Fruit fly (Drosophila melanogaster): ENCODE measurements around the gene CG3355.
A peak's percentile ranks its signal among the peaks of the same experiment; 100 is the strongest.

The CG3355 gene

DNA sequence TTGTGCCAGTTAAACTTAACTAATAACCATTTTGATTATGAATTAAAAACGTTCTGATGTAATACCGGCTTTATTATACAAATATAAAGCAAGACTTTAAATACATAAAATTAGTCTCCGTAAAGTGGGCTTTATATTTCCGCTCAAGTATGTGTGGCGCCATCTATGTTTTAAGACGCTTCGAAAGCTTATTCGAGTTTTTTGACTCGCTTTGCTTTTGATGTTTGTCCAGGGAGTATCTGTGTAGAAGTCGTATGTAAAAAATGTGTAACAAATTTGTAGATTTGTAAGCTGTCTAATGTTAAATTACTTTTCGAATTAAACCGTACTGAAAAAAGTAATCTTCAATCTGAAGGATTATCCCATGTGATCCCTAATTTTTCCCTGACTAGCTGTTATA is 9.7 kb downstream of the CG3355 start:
- TF ChIP-seq Pif1B (GFP tag; optimal IDR thresholded peaks at IDR 0.05), result no peak
- no peak for TF ChIP-seq CG34367 (tag; optimal IDR thresholded peaks at IDR 0.05)
- no peak for TF ChIP-seq fd96Ca (GFP tag; IDR thresholded peaks at IDR 0.05)
- no peak for TF ChIP-seq rn (GFP tag; IDR thresholded peaks at IDR 0.05)
- TF ChIP-seq CG14655 (GFP tag; optimal IDR thresholded peaks at IDR 0.05), result no peak
- TF ChIP-seq CG4496 (GFP tag; IDR thresholded peaks at IDR 0.05), result no peak
- peak; percentile 14 for TF ChIP-seq D1 (tag; optimal IDR thresholded peaks at IDR 0.05)

DNA sequence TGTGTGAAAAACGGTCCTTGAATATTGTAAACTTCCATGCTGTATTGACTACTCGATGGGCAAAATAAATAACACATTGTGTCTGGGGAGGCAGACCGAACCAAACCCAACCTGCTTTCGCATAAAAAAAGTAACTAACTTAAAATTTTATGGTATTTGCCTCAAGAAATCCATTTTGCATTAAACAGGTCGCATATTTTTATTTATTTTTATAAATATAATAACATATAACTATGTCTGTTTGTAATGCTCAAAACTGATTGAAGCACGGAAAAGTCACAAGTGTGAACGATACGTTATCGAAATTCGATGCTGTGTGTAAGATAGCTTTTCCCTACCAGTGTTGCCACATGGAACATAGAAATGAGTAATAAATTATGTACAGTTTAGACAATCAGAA is 31.2 kb downstream of the CG3355 start, which contains the start of gene CG11929:
Gene CG11929, plus strand, starts transcription at position 301 of the 400 bp plus-strand sequence.
- TF ChIP-seq EcR (GFP tag; optimal IDR thresholded peaks at IDR 0.05), result no peak
- TF ChIP-seq D1 (tag; optimal IDR thresholded peaks at IDR 0.05), result no peak
- no peak for TF ChIP-seq CG4496 (GFP tag; IDR thresholded peaks at IDR 0.05)
- TF ChIP-seq Ets98B (GFP tag; IDR thresholded peaks at IDR 0.05), result no peak
- no peak for TF ChIP-seq Pif1A (GFP tag; optimal IDR thresholded peaks at IDR 0.05)
- TF ChIP-seq CG10348 (GFP tag; IDR thresholded peaks at IDR 0.05), result no peak
- no peak for TF ChIP-seq fd96Ca (GFP tag; IDR thresholded peaks at IDR 0.05)
- TF ChIP-seq CG8159 (tag; optimal IDR thresholded peaks at IDR 0.05), result no peak
- TF ChIP-seq CG8301 (tag; optimal IDR thresholded peaks at IDR 0.05), result no peak
- no peak for TF ChIP-seq CG34367 (tag; optimal IDR thresholded peaks at IDR 0.05)
- TF ChIP-seq CG17806 (tag; optimal IDR thresholded peaks at IDR 0.05), result no peak
- TF ChIP-seq Snoo (tag; optimal IDR thresholded peaks at IDR 0.05), result no peak
- TF ChIP-seq CG9948 (tag; optimal IDR thresholded peaks at IDR 0.05), result no peak
- no peak for TF ChIP-seq CG12605 (GFP tag; IDR thresholded peaks at IDR 0.05)
- TF ChIP-seq Pif1B (GFP tag; optimal IDR thresholded peaks at IDR 0.05), result no peak

DNA sequence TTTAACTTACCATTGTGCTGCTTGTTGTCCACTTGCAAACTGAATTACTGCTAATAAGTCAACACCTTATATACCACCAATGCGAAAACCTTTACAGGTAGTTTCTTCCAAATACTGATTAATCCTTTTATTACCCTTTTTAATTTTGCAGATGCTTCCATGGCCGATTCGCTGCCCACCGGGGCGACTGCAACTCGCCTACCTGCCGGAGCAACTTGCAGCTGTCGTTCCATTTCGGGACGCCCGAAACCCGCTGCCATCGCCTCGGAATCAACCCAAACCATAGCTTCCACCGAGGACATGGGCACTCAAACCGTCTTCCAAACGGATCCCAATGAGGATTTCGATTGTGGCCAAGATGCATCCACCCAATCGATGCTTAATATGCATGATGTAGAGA is 33.2 kb downstream of the CG3355 start, which contains the start of gene Elba1:
Gene Elba1, minus strand, starts transcription at position 101 of the 400 bp plus-strand sequence.
- TF ChIP-seq Pif1B (GFP tag; optimal IDR thresholded peaks at IDR 0.05) (no peak), CG13204 (GFP tag; optimal IDR thresholded peaks at IDR 0.05) (no peak), Pif1A (GFP tag; optimal IDR thresholded peaks at IDR 0.05) (no peak), CG12605 (GFP tag; IDR thresholded peaks at IDR 0.05) (no peak), CG17806 (tag; optimal IDR thresholded peaks at IDR 0.05) (no peak), CG15710 (tag; optimal IDR thresholded peaks at IDR 0.05) (no peak), gl (tag; optimal IDR thresholded peaks at IDR 0.05) (no peak), fd96Ca (GFP tag; IDR thresholded peaks at IDR 0.05) (no peak), CG14655 (GFP tag; optimal IDR thresholded peaks at IDR 0.05) (no peak), CG8159 (tag; optimal IDR thresholded peaks at IDR 0.05) (no peak), CG9948 (tag; optimal IDR thresholded peaks at IDR 0.05) (no peak), D1 (tag; optimal IDR thresholded peaks at IDR 0.05) (no peak)

DNA sequence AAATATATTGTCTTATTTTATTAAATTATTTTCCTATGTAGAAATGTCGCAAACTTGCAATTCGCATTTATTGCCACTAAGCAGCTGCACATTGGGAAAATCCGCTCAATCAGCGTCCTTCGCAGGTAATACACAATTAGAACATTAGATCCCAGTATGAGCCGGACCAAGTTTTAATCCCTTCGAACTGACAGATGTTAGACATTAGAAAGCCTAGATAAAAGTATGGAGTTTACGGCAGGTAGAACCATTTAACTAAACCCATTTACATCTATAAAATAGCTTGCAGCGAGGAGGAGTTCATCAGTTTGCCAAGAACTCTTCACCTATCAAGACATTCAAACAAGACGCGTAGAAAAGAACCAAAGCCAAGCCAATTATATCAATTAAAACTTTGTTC is 36.0 kb downstream of the CG3355 start, which contains the start of gene Elba3:
Gene Elba3, plus strand, starts transcription at position 301 of the 400 bp plus-strand sequence.
- no peak for TF ChIP-seq CG15710 (tag; optimal IDR thresholded peaks at IDR 0.05)

DNA sequence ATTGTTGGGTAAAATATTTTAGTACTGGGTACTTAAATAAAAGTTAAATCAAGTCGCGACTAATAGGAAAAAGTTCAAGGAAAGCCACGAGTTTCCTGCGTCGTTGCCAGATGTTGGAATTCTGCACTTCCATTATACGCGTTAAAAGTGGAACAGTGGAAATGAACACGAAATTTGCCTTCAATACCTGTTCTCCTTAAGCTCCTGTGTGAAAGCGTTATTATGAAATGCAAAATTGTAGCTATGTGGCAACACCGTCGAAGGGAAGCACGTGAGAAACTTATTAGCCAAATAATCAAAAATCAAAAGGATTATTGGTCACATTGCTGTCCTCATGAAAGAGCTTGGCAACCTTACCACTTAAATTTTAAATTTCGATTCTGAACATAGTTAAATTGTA is 39.4 kb downstream of the CG3355 start, which contains the start of gene CG3251:
Gene CG3251, minus strand, starts transcription at position 101 of the 400 bp plus-strand sequence.
- TF ChIP-seq CG17806 (tag; optimal IDR thresholded peaks at IDR 0.05) (no peak), CG12605 (GFP tag; IDR thresholded peaks at IDR 0.05) (no peak), gl (tag; optimal IDR thresholded peaks at IDR 0.05) (no peak), rn (GFP tag; IDR thresholded peaks at IDR 0.05) (no peak), CG15710 (tag; optimal IDR thresholded peaks at IDR 0.05) (no peak), CG10348 (GFP tag; IDR thresholded peaks at IDR 0.05) (no peak), D1 (tag; optimal IDR thresholded peaks at IDR 0.05) (no peak), CG34367 (tag; optimal IDR thresholded peaks at IDR 0.05) (no peak), CG14655 (GFP tag; optimal IDR thresholded peaks at IDR 0.05) (no peak), CG13204 (GFP tag; optimal IDR thresholded peaks at IDR 0.05) (no peak)

DNA sequence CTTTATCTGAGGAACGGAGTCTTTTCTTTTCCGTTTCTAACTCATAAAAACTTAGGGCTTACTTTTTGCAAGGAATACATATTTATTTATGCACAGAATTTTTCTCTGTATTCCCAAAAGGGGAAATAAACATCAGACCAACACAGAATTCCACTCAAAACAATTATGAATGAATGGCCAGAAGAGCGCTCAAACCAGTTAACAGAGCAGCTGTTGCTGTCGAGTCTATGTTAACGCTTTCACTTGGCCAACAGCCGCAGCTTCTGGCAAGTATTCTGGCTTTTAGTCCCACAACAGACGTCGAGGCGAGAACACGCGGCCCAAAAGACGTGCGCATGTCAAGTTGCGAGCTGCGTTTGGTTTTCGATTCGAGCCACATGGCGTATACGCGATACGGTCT is 43.2 kb downstream of the CG3355 start, which contains the start of gene dcma:
Gene dcma, plus strand, starts transcription at position 301 of the 400 bp plus-strand sequence.
- no peak for TF ChIP-seq CG8301 (tag; optimal IDR thresholded peaks at IDR 0.05)
- TF ChIP-seq CG17806 (tag; optimal IDR thresholded peaks at IDR 0.05), result no peak
- TF ChIP-seq fd96Ca (GFP tag; IDR thresholded peaks at IDR 0.05), result no peak
- no peak for TF ChIP-seq CG14655 (GFP tag; optimal IDR thresholded peaks at IDR 0.05)
- no peak for TF ChIP-seq Ets98B (GFP tag; IDR thresholded peaks at IDR 0.05)
- no peak for TF ChIP-seq CG34367 (tag; optimal IDR thresholded peaks at IDR 0.05)
- TF ChIP-seq CG8159 (tag; optimal IDR thresholded peaks at IDR 0.05), result no peak
- no peak for TF ChIP-seq CG9948 (tag; optimal IDR thresholded peaks at IDR 0.05)

DNA sequence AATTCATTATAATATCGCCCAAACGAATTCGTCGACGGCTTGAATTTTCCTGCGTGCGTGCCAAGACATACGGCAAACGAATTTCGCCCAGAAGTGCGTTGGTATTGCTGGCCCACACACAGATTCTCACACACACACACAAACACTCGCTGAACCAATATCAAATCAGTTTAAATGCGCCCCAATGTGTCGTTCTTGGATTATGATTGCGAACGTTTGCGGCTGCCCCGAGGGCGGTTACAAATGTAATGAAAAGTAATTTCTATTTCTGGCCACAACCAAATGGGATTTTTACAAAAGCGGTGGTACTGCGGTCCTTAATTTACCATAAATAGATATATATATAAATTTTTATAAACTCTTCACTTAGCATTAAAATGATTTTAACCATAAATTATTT is 47.6 kb downstream of the CG3355 start:
- TF ChIP-seq D1 (tag; optimal IDR thresholded peaks at IDR 0.05) (no peak), CG9948 (tag; optimal IDR thresholded peaks at IDR 0.05) (no peak), rn (GFP tag; IDR thresholded peaks at IDR 0.05) (no peak)

DNA sequence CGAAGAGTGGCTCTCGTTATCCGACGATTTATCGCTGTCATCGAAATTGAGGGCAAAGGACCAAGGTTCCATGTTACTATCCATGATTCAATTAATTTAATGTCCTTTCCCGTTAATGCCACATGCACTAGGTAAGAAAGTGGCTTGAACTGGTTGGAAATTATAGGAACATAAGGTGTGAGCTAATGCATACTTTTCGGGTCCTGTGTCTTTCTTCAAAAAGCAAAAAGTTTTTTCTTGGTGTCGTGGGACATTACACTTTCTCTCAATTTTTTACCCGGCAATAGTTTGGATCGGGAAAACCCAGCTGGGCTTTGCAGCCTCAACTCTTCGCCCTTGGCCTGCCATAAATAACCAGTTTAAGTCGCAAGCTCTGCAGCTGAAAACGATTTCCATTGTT is 50.2 kb downstream of the CG3355 start, which contains the start of gene Taf12L:
Gene Taf12L, minus strand, starts transcription at position 101 of the 400 bp plus-strand sequence.
- TF ChIP-seq CG10348 (GFP tag; IDR thresholded peaks at IDR 0.05) (no peak), fd96Ca (GFP tag; IDR thresholded peaks at IDR 0.05) (no peak), CG9948 (tag; optimal IDR thresholded peaks at IDR 0.05) (no peak), CG8301 (tag; optimal IDR thresholded peaks at IDR 0.05) (no peak), CG8159 (tag; optimal IDR thresholded peaks at IDR 0.05) (no peak), rn (GFP tag; IDR thresholded peaks at IDR 0.05) (no peak), D1 (tag; optimal IDR thresholded peaks at IDR 0.05) (no peak), CG14655 (GFP tag; optimal IDR thresholded peaks at IDR 0.05) (no peak), CG4496 (GFP tag; IDR thresholded peaks at IDR 0.05) (no peak), Ets98B (GFP tag; IDR thresholded peaks at IDR 0.05) (no peak), CG13204 (GFP tag; optimal IDR thresholded peaks at IDR 0.05) (no peak), CG32121 (GFP tag; IDR thresholded peaks at IDR 0.05) (no peak), Pif1A (GFP tag; optimal IDR thresholded peaks at IDR 0.05) (no peak), gl (tag; optimal IDR thresholded peaks at IDR 0.05) (no peak), CG34367 (tag; optimal IDR thresholded peaks at IDR 0.05) (no peak), EcR (GFP tag; optimal IDR thresholded peaks at IDR 0.05) (no peak), CG15710 (tag; optimal IDR thresholded peaks at IDR 0.05) (no peak), Snoo (tag; optimal IDR thresholded peaks at IDR 0.05) (no peak), CG12605 (GFP tag; IDR thresholded peaks at IDR 0.05) (no peak)
